Worm (Caenorhabditis elegans) whole organism, L3 larva: ENCODE data around the gene irg-1.

ENCODE experiments used
- R02D3.7 ChIP-seq: fragments of 150-350 bp; optimal IDR thresholded peaks from 2 replicates; lab custom pipeline; 2014; ENCODE audit warnings: missing biosample characterization, missing genetic modification characterization
- aly-2 ChIP-seq: fragments of 150-350 bp; optimal IDR thresholded peaks from 2 replicates; lab custom pipeline; 2014; ENCODE audit warnings: missing biosample characterization, missing genetic modification characterization
- lin-15B ChIP-seq: fragments of 150-350 bp; optimal IDR thresholded peaks from 2 replicates; lab custom pipeline; 2014; ENCODE audit warnings: missing biosample characterization, missing genetic modification characterization
- lin-39 ChIP-seq: fragments of 150-350 bp; optimal IDR thresholded peaks from 2 replicates; lab custom pipeline; 2018; ENCODE audit warnings: missing biosample characterization, missing genetic modification reagents, missing genetic modification characterization
- nhr-11 ChIP-seq: fragments of 150-350 bp; optimal IDR thresholded peaks from 2 replicates; lab custom pipeline; 2014; ENCODE audit warnings: missing biosample characterization, missing genetic modification characterization
- nhr-12 ChIP-seq: fragments of 150-350 bp; optimal IDR thresholded peaks from 2 replicates; lab custom pipeline; 2014; ENCODE audit warnings: missing biosample characterization, missing genetic modification characterization
- nhr-28 ChIP-seq: fragments of 150-350 bp; optimal IDR thresholded peaks from 2 replicates; lab custom pipeline; 2014; ENCODE audit warnings: missing biosample characterization, missing genetic modification characterization
- pqm-1 ChIP-seq: fragments of 150-350 bp; optimal IDR thresholded peaks from 2 replicates; lab custom pipeline; 2017; ENCODE audit warnings: missing biosample characterization, missing genetic modification characterization, inconsistent platforms
- snpc-4 ChIP-seq: fragments of 150-350 bp; optimal IDR thresholded peaks from 2 replicates; lab custom pipeline; 2014; ENCODE audit warnings: missing biosample characterization, missing genetic modification characterization

ce11 chrV:3548798-3549197 is 25.4 kb downstream of the irg-1 start, which contains the start of gene srw-130:
- no peak for TF ChIP-seq lin-15B (tag; lab: Kevin White, UChicago)
- no peak for TF ChIP-seq nhr-11 (tag; lab: Kevin White, UChicago)
- TF ChIP-seq R02D3.7 (tag; lab: Kevin White, UChicago) = no peak
- no peak for TF ChIP-seq aly-2
- TF ChIP-seq nhr-12 (tag; lab: Kevin White, UChicago) = no peak
- no peak for TF ChIP-seq snpc-4 (tag; lab: Kevin White, UChicago)
- no peak for TF ChIP-seq lin-39 (tag; lab: Kevin White, UChicago)
- no peak for TF ChIP-seq pqm-1
- no peak for TF ChIP-seq nhr-28 (tag; lab: Kevin White, UChicago)
